Fruit fly (Drosophila melanogaster) whole organism, embryonic: Measurements from ENCODE around the gene CG17109.

Source experiments
- ATbp ChIP-seq: fragments of 200-800 bp; sonication (Bioruptor generic); optimal IDR thresholded peaks from 2 replicates; lab custom pipeline; 2017; ENCODE audit warnings: missing biosample characterization, mild to moderate bottlenecking, missing genetic modification characterization, missing genetic modification reagents
- Ada2b ChIP-seq: fragments of 200-800 bp; sonication (Bioruptor generic); IDR thresholded peaks from 2 replicates; pipeline ENCODE4 v1.3.6; 2022; ENCODE audit warnings: missing biosample characterization, missing genetic modification characterization
- Blimp-1 ChIP-seq: fragments of 200-800 bp; sonication (Bioruptor generic); optimal IDR thresholded peaks from 3 replicates; lab custom pipeline; 2018; ENCODE audit warnings: missing biosample characterization, missing genetic modification characterization, mild to moderate bottlenecking, moderate library complexity, missing genetic modification reagents
- CG10147 ChIP-seq: fragments of 200-800 bp; sonication (Bioruptor generic); optimal IDR thresholded peaks from 2 replicates; lab custom pipeline; 2019; ENCODE audit warnings: missing biosample characterization, mild to moderate bottlenecking, missing genetic modification characterization, moderate library complexity
- CG11456 ChIP-seq: fragments of 200-800 bp; sonication (Bioruptor generic); IDR thresholded peaks from 3 replicates; pipeline ENCODE4 v1.3.6; 2022; ENCODE audit warnings: missing biosample characterization, missing genetic modification characterization
- CG11695 ChIP-seq: fragments of 200-800 bp; sonication (Bioruptor generic); IDR thresholded peaks from 3 replicates; pipeline ENCODE4 v1.3.6; 2022; ENCODE audit warnings: missing biosample characterization, missing genetic modification characterization
- CG1233 ChIP-seq: fragments of 200-800 bp; sonication (Bioruptor generic); optimal IDR thresholded peaks from 4 replicates; lab custom pipeline; 2018; ENCODE audit warnings: missing biosample characterization, mild to moderate bottlenecking, missing genetic modification characterization
- CG15269 ChIP-seq: fragments of 200-800 bp; sonication (Bioruptor generic); optimal IDR thresholded peaks from 2 replicates; lab custom pipeline; 2018; ENCODE audit warnings: missing biosample characterization, mild to moderate bottlenecking, missing genetic modification characterization, moderate library complexity
- CG18599 ChIP-seq: fragments of 200-800 bp; sonication (Bioruptor generic); optimal IDR thresholded peaks from 3 replicates; lab custom pipeline; 2017; ENCODE audit warnings: missing biosample characterization, missing genetic modification characterization, mild to moderate bottlenecking, moderate library complexity, missing genetic modification reagents
- CG18619 ChIP-seq: fragments of 200-800 bp; sonication (Bioruptor generic); optimal IDR thresholded peaks from 3 replicates; lab custom pipeline; 2017; ENCODE audit warnings: missing biosample characterization, mild to moderate bottlenecking, missing genetic modification characterization
- CG2678 ChIP-seq: fragments of 200-800 bp; sonication (Bioruptor generic); optimal IDR thresholded peaks from 3 replicates; lab custom pipeline; 2019; ENCODE audit warnings: missing biosample characterization, mild to moderate bottlenecking, missing genetic modification characterization, moderate library complexity
- CG3065 ChIP-seq: fragments of 200-800 bp; sonication (Bioruptor generic); optimal IDR thresholded peaks from 2 replicates; lab custom pipeline; 2016; ENCODE audit warnings: missing biosample characterization, missing genetic modification characterization
- CG4730 ChIP-seq: fragments of 200-800 bp; sonication (Bioruptor generic); IDR thresholded peaks from 2 replicates; pipeline ENCODE4 v1.3.6; 2022; ENCODE audit warnings: missing biosample characterization, missing genetic modification characterization
- CG5245 ChIP-seq: fragments of 200-800 bp; sonication (Bioruptor generic); optimal IDR thresholded peaks from 3 replicates; lab custom pipeline; 2016; ENCODE audit warnings: missing biosample characterization, missing genetic modification characterization
- CG6175 ChIP-seq: fragments of 200-800 bp; sonication (Bioruptor generic); IDR thresholded peaks from 3 replicates; pipeline ENCODE4 v1.3.6; 2022; ENCODE audit warnings: missing biosample characterization, missing genetic modification characterization
- CG6689 ChIP-seq: fragments of 200-800 bp; sonication (Bioruptor generic); IDR thresholded peaks from 2 replicates; pipeline ENCODE4 v1.3.6; 2022; ENCODE audit warnings: missing biosample characterization, missing genetic modification characterization
- CG7271 ChIP-seq: fragments of 200-800 bp; sonication (Bioruptor generic); optimal IDR thresholded peaks from 2 replicates; lab custom pipeline; 2018; ENCODE audit warnings: missing biosample characterization, mild to moderate bottlenecking, missing genetic modification characterization, moderate library complexity
- CG7963 ChIP-seq: fragments of 200-800 bp; sonication (Bioruptor generic); IDR thresholded peaks from 3 replicates; pipeline ENCODE4 v1.3.6; 2022; ENCODE audit warnings: missing biosample characterization, missing genetic modification characterization; ENCODE audit not compliant: partially characterized antibody
- Dek ChIP-seq: fragments of 200-800 bp; sonication (Bioruptor generic); optimal IDR thresholded peaks from 3 replicates; lab custom pipeline; 2019; ENCODE audit warnings: missing biosample characterization, mild to moderate bottlenecking, missing genetic modification characterization, moderate library complexity
- HLH54F ChIP-seq: fragments of 200-800 bp; sonication (Bioruptor generic); optimal IDR thresholded peaks from 3 replicates; lab custom pipeline; 2016; ENCODE audit warnings: missing biosample characterization, missing genetic modification characterization
- Hsf ChIP-seq: fragments of 200-800 bp; sonication (Bioruptor generic); optimal IDR thresholded peaks from 3 replicates; lab custom pipeline; 2016; ENCODE audit warnings: missing biosample characterization, missing genetic modification characterization
- Max ChIP-seq: fragments of 200-800 bp; sonication (Bioruptor generic); optimal IDR thresholded peaks from 2 replicates; lab custom pipeline; 2016; ENCODE audit warnings: missing biosample characterization, mild to moderate bottlenecking, missing genetic modification characterization
- Meics ChIP-seq: fragments of 200-800 bp; sonication (Bioruptor generic); optimal IDR thresholded peaks from 2 replicates; lab custom pipeline; 2017; ENCODE audit warnings: missing biosample characterization, mild to moderate bottlenecking, missing genetic modification characterization
- Nf-YC ChIP-seq: fragments of 200-800 bp; optimal IDR thresholded peaks from 3 replicates; lab custom pipeline; 2019; ENCODE audit warnings: missing biosample characterization, mild to moderate bottlenecking, missing genetic modification characterization, moderate library complexity
- Xbp1 ChIP-seq: fragments of 200-800 bp; sonication (Bioruptor generic); optimal IDR thresholded peaks from 3 replicates; lab custom pipeline; 2016; ENCODE audit warnings: missing biosample characterization, mild to moderate bottlenecking, missing genetic modification characterization
- ash1 ChIP-seq: fragments of 200-800 bp; sonication (Bioruptor generic); optimal IDR thresholded peaks from 2 replicates; lab custom pipeline; 2018; ENCODE audit warnings: missing biosample characterization, mild to moderate bottlenecking, missing genetic modification characterization
- bab2 ChIP-seq: fragments of 200-800 bp; sonication (Bioruptor generic); optimal IDR thresholded peaks from 2 replicates; lab custom pipeline; 2016; ENCODE audit warnings: missing biosample characterization, missing genetic modification characterization
- bcd ChIP-seq: fragments of 200-800 bp; sonication (Bioruptor generic); optimal IDR thresholded peaks from 2 replicates; lab custom pipeline; 2017; ENCODE audit warnings: missing biosample characterization, mild to moderate bottlenecking, missing genetic modification characterization
- btn ChIP-seq: fragments of 200-800 bp; sonication (Bioruptor generic); optimal IDR thresholded peaks from 2 replicates; lab custom pipeline; 2016; ENCODE audit warnings: missing biosample characterization, missing genetic modification characterization
- chif ChIP-seq, 2 experiments: fragments of 200-800 bp; sonication (Bioruptor generic); optimal IDR thresholded peaks; 3 replicates each; lab custom pipeline; 2016; ENCODE audit warnings: missing biosample characterization in 2 of 2, missing genetic modification characterization in 2 of 2
- cwo ChIP-seq: fragments of 200-800 bp; sonication (Bioruptor generic); optimal IDR thresholded peaks from 3 replicates; lab custom pipeline; 2017; ENCODE audit warnings: missing biosample characterization, missing genetic modification characterization, mild to moderate bottlenecking, moderate library complexity, missing genetic modification reagents
- dmrt99B ChIP-seq: fragments of 200-800 bp; sonication (Bioruptor generic); optimal IDR thresholded peaks from 2 replicates; lab custom pipeline; 2018; ENCODE audit warnings: missing biosample characterization, mild to moderate bottlenecking, missing genetic modification characterization, moderate library complexity
- esg ChIP-seq: fragments of 200-800 bp; sonication (Bioruptor generic); conservative IDR thresholded peaks from 2 replicates; pipeline ENCODE4 v1.3.6; 2022; ENCODE audit warnings: missing biosample characterization, missing genetic modification characterization
- gem ChIP-seq: fragments of 200-800 bp; sonication (Bioruptor generic); optimal IDR thresholded peaks from 2 replicates; lab custom pipeline; 2019; ENCODE audit warnings: missing biosample characterization, mild to moderate bottlenecking, missing genetic modification characterization, moderate library complexity
- gsb ChIP-seq: fragments of 200-800 bp; sonication (Bioruptor generic); IDR thresholded peaks from 2 replicates; pipeline ENCODE4 v1.3.6; 2022; ENCODE audit warnings: missing biosample characterization, missing genetic modification characterization
- her ChIP-seq: fragments of 200-800 bp; sonication (Bioruptor generic); optimal IDR thresholded peaks from 2 replicates; lab custom pipeline; 2016; ENCODE audit warnings: missing biosample characterization, missing genetic modification characterization
- hkb ChIP-seq, 2 experiments: fragments of 200-800 bp in 1 of 2; fragments of >200 bp in 1 of 2; sonication (Bioruptor generic) in 1 of 2; IDR thresholded peaks in 1 of 2; optimal IDR thresholded peaks in 1 of 2; 2 replicates each; pipeline versions ENCODE4 v1.3.6 to Lab custom; 2017 to 2022; ENCODE audit warnings: missing biosample characterization in 1 of 2, missing genetic modification characterization in 1 of 2
- nmo ChIP-seq: fragments of 200-800 bp; sonication (Bioruptor generic); optimal IDR thresholded peaks from 2 replicates; lab custom pipeline; 2018; ENCODE audit warnings: missing biosample characterization, mild to moderate bottlenecking, missing genetic modification characterization, moderate library complexity
- oc ChIP-seq: fragments of 200-800 bp; sonication (Bioruptor generic); optimal IDR thresholded peaks from 2 replicates; lab custom pipeline; 2018; ENCODE audit warnings: missing biosample characterization, mild to moderate bottlenecking, missing genetic modification characterization, moderate library complexity
- row ChIP-seq: fragments of 200-800 bp; sonication (Bioruptor generic); IDR thresholded peaks from 3 replicates; pipeline ENCODE4 v1.3.6; 2022; ENCODE audit warnings: missing biosample characterization, missing genetic modification characterization
- tgo ChIP-seq: fragments of 200-800 bp; sonication (Bioruptor generic); IDR thresholded peaks from 3 replicates; pipeline ENCODE4 v1.3.6; 2022; ENCODE audit warnings: missing biosample characterization, missing genetic modification characterization
- tll ChIP-seq, 2 experiments: fragments of 200-800 bp in 1 of 2; fragments of >200 bp in 1 of 2; sonication (Bioruptor generic) in 1 of 2; optimal IDR thresholded peaks; 2 replicates each; lab custom pipeline; 2017 to 2019; ENCODE audit warnings: missing biosample characterization in 2 of 2, missing genetic modification characterization in 2 of 2, mild to moderate bottlenecking in 1 of 2, moderate library complexity in 1 of 2
- wor ChIP-seq: fragments of 200-800 bp; sonication (Bioruptor generic); IDR thresholded peaks from 2 replicates; pipeline ENCODE4 v1.3.6; 2022; ENCODE audit warnings: missing biosample characterization, missing genetic modification characterization

Gene CG17109

DNA sequence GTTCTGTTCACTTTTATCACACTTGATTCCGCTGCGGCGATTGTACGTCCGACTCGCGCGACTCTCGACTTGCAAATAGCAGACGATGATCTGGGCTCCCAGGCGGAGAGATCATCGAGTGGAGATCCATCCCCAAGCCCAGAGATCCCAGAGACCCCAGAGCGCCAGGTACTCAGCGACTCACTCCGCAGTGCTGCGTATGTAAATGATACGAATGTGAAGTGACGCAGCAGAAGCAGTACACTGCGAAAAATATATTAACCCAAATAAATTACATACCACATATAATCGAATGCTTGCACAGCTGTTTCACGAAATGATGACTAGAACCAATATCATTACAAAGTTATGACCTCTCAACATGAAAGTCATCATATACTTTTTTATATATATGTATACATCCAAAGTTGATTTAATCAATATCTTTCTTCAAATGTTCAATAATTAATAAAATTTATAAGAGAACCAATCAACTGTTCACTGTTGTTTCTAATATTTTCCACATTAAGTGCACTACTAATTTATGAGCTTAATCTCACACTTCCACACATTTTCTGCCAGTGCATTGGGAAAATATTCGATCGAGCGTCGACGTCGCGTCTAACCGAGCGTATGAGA lies 28.2 kb upstream of the CG17109 start, which contains the start of gene CG17111 (continued):
- 0 out of 3 replicates have a peak, but pooled peaks have one; percentile 12 for TF ChIP-seq CG11695 (GFP tag; lab: Robert Waterston, UW)
- no peak for TF ChIP-seq CG7963
- TF ChIP-seq Max: peak; percentile 6
- TF ChIP-seq CG4730: 0 out of 2 replicates have a peak, but pooled peaks have one; percentile 5
- peak; percentile 0 for TF ChIP-seq CG5245 (GFP tag; lab: Kevin White, UChicago)
- TF ChIP-seq ash1 (GFP tag; lab: Kevin White, UChicago): no peak
- TF ChIP-seq CG6689 (GFP tag; lab: Robert Waterston, UW): 0 out of 2 replicates have a peak, but pooled peaks have one; percentile 6
- no peak for TF ChIP-seq chif (GFP tag; optimal IDR thresholded peaks at IDR 0.05; lab: Kevin White, UChicago)
- TF ChIP-seq HLH54F: no peak
- peak; percentile 48 for TF ChIP-seq row
- TF ChIP-seq CG6175: no peak
- no peak for TF ChIP-seq CG11456
- TF ChIP-seq CG10147 (GFP tag; lab: Kevin White, UChicago): peak; percentile 37
- 0 out of 2 replicates have a peak, but pooled peaks have one; percentile 18 for TF ChIP-seq Ada2b
- peak; percentile 24 for TF ChIP-seq cwo (GFP tag; lab: Kevin White, UChicago)
- TF ChIP-seq Nf-YC (tag; lab: Kevin White, UChicago): peak; percentile 7
- no peak for TF ChIP-seq oc (tag; lab: Kevin White, UChicago)
- TF ChIP-seq Dek (tag; lab: Kevin White, UChicago): peak; percentile 4
- TF ChIP-seq CG2678 (tag; lab: Kevin White, UChicago): peak; percentile 70
- TF ChIP-seq Blimp-1 (GFP tag; lab: Kevin White, UChicago): peak; percentile 38
- peak; percentile 33 for TF ChIP-seq ATbp
- no peak for TF ChIP-seq gsb (GFP tag; lab: Robert Waterston, UW)
- TF ChIP-seq Meics (GFP tag; lab: Kevin White, UChicago): peak; percentile 36
- peak; percentile 4 for TF ChIP-seq CG1233 (GFP tag; lab: Kevin White, UChicago)
- TF ChIP-seq Xbp1 (GFP tag; lab: Kevin White, UChicago): peak; percentile 25
- TF ChIP-seq esg: peak; percentile 24; the same call in 1 of the 2 replicates
- TF ChIP-seq tgo (GFP tag; lab: Robert Waterston, UW): peak; percentile 17; the same call in 1 of the 3 replicates
- no peak for TF ChIP-seq tll (GFP tag; optimal IDR thresholded peaks at IDR 0.05; lab: Kevin White, UChicago)
- peak; percentile 56 for TF ChIP-seq nmo (GFP tag; lab: Kevin White, UChicago)
- TF ChIP-seq gem: peak; percentile 72
- 0 out of 2 replicates have a peak, but pooled peaks have one; percentile 13 for TF ChIP-seq wor (GFP tag; lab: Robert Waterston, UW)
- no peak for TF ChIP-seq hkb (optimal IDR thresholded peaks at IDR 0.05; lab: Kevin White, UChicago)
- peak; percentile 38; the same call in 1 of the 2 replicates for TF ChIP-seq hkb (GFP tag; IDR thresholded peaks at IDR 0.05; lab: Robert Waterston, UW)
- no peak for TF ChIP-seq btn (GFP tag; lab: Kevin White, UChicago)
- peak; percentile 46 for TF ChIP-seq CG18599
- peak; percentile 52 for TF ChIP-seq CG15269 (tag; lab: Kevin White, UChicago)
- peak; percentile 35 for TF ChIP-seq CG18619 (GFP tag; lab: Kevin White, UChicago)
- TF ChIP-seq her (GFP tag; lab: Kevin White, UChicago): no peak
- TF ChIP-seq bab2 (GFP tag; lab: Kevin White, UChicago): peak; percentile 5
- peak; percentile 39 for TF ChIP-seq bcd (GFP tag; lab: Kevin White, UChicago)
- no peak for TF ChIP-seq CG3065 (GFP tag; lab: Kevin White, UChicago)
- TF ChIP-seq CG7271 (tag; lab: Kevin White, UChicago): no peak
- TF ChIP-seq Hsf (GFP tag; lab: Kevin White, UChicago): peak; percentile 18
- peak; percentile 65 for TF ChIP-seq dmrt99B (tag; lab: Kevin White, UChicago)
- TF ChIP-seq, all 482 proteins: peak for 81
